Worm (Caenorhabditis elegans) whole organism, L4/young adult: ENCODE data around the gene F21C10.1.

ENCODE experiments used
- W03F9.2 ChIP-seq: fragments of 150-350 bp; optimal IDR thresholded peaks from 2 replicates; lab custom pipeline; 2014; ENCODE audit warnings: missing biosample characterization, missing genetic modification characterization
- dao-5 ChIP-seq: sonication (generic microtip); optimal IDR thresholded peaks from 2 replicates; lab custom pipeline; 2016; ENCODE audit warnings: missing genotype, missing genetic modification characterization, moderate library complexity, missing compliant biosample characterization
- him-1 ChIP-seq: sonication (generic microtip); optimal IDR thresholded peaks from 2 replicates; lab custom pipeline; 2016; ENCODE audit warnings: missing genotype, missing genetic modification reagents, missing genetic modification characterization, missing compliant biosample characterization

- TF ChIP-seq him-1 (tag; lab: Kevin White, UChicago) = no peak
- no peak for TF ChIP-seq dao-5 (tag; lab: Kevin White, UChicago)
- TF ChIP-seq W03F9.2 (tag; lab: Kevin White, UChicago) = no peak
Observed at ce11 chrV:9088758-9089157, 43.4 kb upstream of the F21C10.1 start.
